Worm (Caenorhabditis elegans): ENCODE results near the gene C53A5.11.

- no peak for TF ChIP-seq egl-27 (tag; optimal IDR thresholded peaks at IDR 0.05)
- TF ChIP-seq unc-62 (GFP tag; optimal IDR thresholded peaks at IDR 0.05 in 1 of 2): no peak
- no peak for TF ChIP-seq unc-62 (tag; optimal IDR thresholded peaks at IDR 0.05)
- no peak for TF ChIP-seq zag-1 (tag; optimal IDR thresholded peaks at IDR 0.05)
Measured at ce11 chrV:14542138-14542537, 20.6 kb upstream of the C53A5.11 start.
